Fruit fly (Drosophila melanogaster) whole organism, pupa: ENCODE results near the gene Ada3.

Experiments
- CG10348 ChIP-seq: fragments of 200-800 bp; sonication (Bioruptor generic); IDR thresholded peaks from 2 replicates; pipeline ENCODE4 v1.3.6; 2022; ENCODE audit warnings: missing biosample characterization, missing genetic modification characterization
- CG12605 ChIP-seq: fragments of 200-800 bp; sonication (Bioruptor generic); IDR thresholded peaks from 2 replicates; pipeline ENCODE4 v1.3.6; 2022; ENCODE audit warnings: missing biosample characterization, missing genetic modification characterization
- CG14655 ChIP-seq: fragments of 200-800 bp; sonication (Bioruptor generic); optimal IDR thresholded peaks from 3 replicates; lab custom pipeline; 2017; ENCODE audit warnings: mild to moderate bottlenecking, missing biosample characterization, missing genetic modification reagents, missing genetic modification characterization
- CG34367 ChIP-seq: fragments of 200-800 bp; sonication (Bioruptor generic); optimal IDR thresholded peaks from 2 replicates; lab custom pipeline; 2018; ENCODE audit warnings: missing biosample characterization, mild to moderate bottlenecking, missing genetic modification characterization
- CG4496 ChIP-seq: fragments of 200-800 bp; sonication (Bioruptor generic); IDR thresholded peaks from 3 replicates; pipeline ENCODE4 v1.3.6; 2022; ENCODE audit warnings: missing biosample characterization, missing genetic modification characterization
- CG8159 ChIP-seq: fragments of 200-800 bp; sonication (Bioruptor generic); optimal IDR thresholded peaks from 3 replicates; lab custom pipeline; 2018; ENCODE audit warnings: missing biosample characterization, mild to moderate bottlenecking, missing genetic modification characterization, moderate library complexity
- CG8301 ChIP-seq: fragments of 200-800 bp; sonication (Bioruptor generic); optimal IDR thresholded peaks from 2 replicates; lab custom pipeline; 2018; ENCODE audit warnings: missing biosample characterization, mild to moderate bottlenecking, missing genetic modification characterization
- CG9948 ChIP-seq: fragments of 200-800 bp; sonication (Bioruptor generic); optimal IDR thresholded peaks from 2 replicates; lab custom pipeline; 2018; ENCODE audit warnings: missing biosample characterization, mild to moderate bottlenecking, missing genetic modification characterization, moderate library complexity
- EcR ChIP-seq: fragments of 200-800 bp; sonication (Bioruptor generic); optimal IDR thresholded peaks from 3 replicates; lab custom pipeline; 2019; ENCODE audit warnings: missing biosample characterization, missing genetic modification characterization, mild to moderate bottlenecking, moderate library complexity, missing genetic modification reagents
- Ets98B ChIP-seq: fragments of 200-800 bp; sonication (Bioruptor generic); IDR thresholded peaks from 2 replicates; pipeline ENCODE4 v1.3.6; 2022; ENCODE audit warnings: missing biosample characterization, missing genetic modification characterization
- Pif1B ChIP-seq: fragments of 200-800 bp; sonication (Bioruptor generic); optimal IDR thresholded peaks from 3 replicates; lab custom pipeline; 2016; ENCODE audit warnings: missing biosample characterization, missing genetic modification characterization
- Snoo ChIP-seq: fragments of 200-800 bp; sonication (Bioruptor generic); optimal IDR thresholded peaks from 3 replicates; lab custom pipeline; 2017; ENCODE audit warnings: missing biosample characterization, mild to moderate bottlenecking, missing genetic modification characterization, inconsistent platforms
- fd96Ca ChIP-seq: fragments of 200-800 bp; sonication (Bioruptor generic); IDR thresholded peaks from 3 replicates; pipeline ENCODE4 v1.3.6; 2022; ENCODE audit warnings: missing biosample characterization, missing genetic modification characterization
- rn ChIP-seq: fragments of 200-800 bp; sonication (Bioruptor generic); IDR thresholded peaks from 2 replicates; pipeline ENCODE4 v1.3.6; 2022; ENCODE audit warnings: missing biosample characterization, missing genetic modification characterization

DNA sequence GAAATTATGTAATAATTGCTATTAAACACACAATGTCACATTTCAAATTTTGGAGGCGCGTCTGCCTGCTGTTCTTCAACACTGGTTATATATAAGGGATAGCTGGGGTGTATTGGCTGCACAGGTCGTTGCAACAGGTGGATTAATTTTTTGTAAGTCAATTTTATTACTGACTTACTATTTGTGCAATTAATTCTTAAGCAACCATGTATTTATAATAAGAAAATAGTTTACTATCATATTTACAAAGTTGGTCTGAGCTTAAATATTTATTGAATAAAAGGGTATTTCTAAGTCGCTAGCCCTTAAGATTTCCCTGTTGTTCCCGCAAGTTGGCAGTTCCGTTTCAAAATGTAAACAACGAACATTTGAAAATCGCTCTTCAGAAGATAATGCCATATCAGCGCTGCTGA lies 7.3 kb downstream of the Ada3 start, which contains the start of gene RhoGAP16F:
- TF ChIP-seq rn (GFP tag; lab: Robert Waterston, UW), result no peak
- TF ChIP-seq CG10348 (GFP tag; lab: Robert Waterston, UW), result no peak
- peak; percentile 66 for TF ChIP-seq Ets98B (GFP tag; lab: Robert Waterston, UW)
- peak; percentile 77 for TF ChIP-seq CG12605 (GFP tag; lab: Robert Waterston, UW)
- TF ChIP-seq EcR (GFP tag; lab: Kevin White, UChicago), result no peak
- peak; percentile 66 for TF ChIP-seq CG9948
- TF ChIP-seq CG8159 (tag; lab: Kevin White, UChicago), result peak; percentile 78
- TF ChIP-seq CG34367 (tag; lab: Kevin White, UChicago), result peak; percentile 72
- TF ChIP-seq CG4496 (GFP tag; lab: Robert Waterston, UW), result peak; percentile 76
- TF ChIP-seq fd96Ca, result peak; percentile 70
- TF ChIP-seq Snoo (tag; lab: Kevin White, UChicago), result peak; percentile 77
- peak; percentile 61 for TF ChIP-seq Pif1B (GFP tag; lab: Kevin White, UChicago)
- peak; percentile 77 for TF ChIP-seq CG8301 (tag; lab: Kevin White, UChicago)
- TF ChIP-seq CG14655, result peak; percentile 74
